Fruit fly (Drosophila melanogaster): ENCODE measurements around the gene gcm2.

gcm2 gene

DNA sequence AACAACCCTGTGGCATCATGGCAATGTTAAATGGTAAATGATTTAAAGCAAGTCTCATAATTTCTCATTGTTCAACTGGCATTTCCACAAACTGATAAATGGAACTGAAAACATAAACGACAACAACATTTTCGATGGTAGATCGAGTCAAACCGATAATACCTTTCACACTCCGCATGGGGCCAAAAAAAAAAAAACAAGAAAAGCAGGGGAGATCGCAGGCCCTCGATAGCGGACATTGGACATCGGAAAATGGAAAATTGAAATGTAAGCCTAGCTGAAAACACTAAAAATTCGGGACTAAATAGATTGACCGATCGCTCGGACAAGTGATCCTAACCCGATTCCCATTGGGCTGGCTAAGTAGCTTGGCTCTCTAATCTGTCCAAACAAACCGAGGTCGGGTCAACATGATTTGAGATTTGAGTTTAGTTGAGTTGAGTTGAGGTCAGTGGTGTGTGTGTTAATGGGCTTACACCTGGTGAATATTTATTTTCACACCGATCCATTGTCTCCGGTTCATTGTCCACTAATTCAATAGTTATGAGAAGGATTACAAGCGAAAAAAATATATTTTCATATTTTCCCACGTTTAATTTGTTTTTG is 24.2 kb upstream of the gcm2 start:
- no peak for TF ChIP-seq noc (tag; optimal IDR thresholded peaks at IDR 0.05)

DNA sequence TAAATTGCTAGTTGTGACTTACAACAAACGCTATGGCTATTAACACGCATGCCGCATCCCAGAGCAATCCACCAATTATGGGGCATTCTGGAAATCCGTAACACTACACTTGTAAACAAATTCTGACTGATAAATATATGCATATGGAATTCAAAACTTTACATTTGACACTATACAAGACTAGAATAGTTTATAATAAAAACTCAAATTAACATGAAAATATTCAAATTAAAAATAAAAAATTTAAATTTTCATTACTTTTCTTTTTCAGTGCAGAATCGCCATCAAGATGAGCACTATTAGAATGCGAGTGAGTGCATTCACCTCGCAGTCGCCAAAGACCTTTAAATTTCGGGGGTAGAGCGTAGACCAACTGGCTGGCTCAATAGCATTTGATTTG is 22.4 kb upstream of the gcm2 start:
- no peak for TF ChIP-seq noc (tag; optimal IDR thresholded peaks at IDR 0.05)

DNA sequence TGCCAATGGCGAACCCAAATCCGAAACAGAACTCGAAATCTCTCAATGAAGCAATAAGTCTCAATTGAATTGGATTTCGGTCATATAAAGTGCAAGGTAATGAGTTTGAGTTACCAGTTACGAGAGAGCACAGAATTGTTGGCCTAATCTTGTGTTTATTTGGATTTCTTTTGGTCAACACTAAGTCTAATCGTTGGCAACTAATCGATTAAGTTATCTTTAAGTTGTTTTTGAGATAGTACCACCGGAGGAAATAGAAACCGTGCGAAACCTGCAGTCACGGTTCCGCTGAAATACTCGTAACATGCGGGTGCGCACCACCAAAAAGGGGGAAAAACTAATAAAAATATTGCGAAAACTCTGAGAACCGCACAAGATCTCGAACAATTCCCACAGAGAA is 19.2 kb upstream of the gcm2 start, which contains the start of gene CG3841:
Gene CG3841 (plus strand): TSS at position 301 of the 400 bp plus-strand sequence.
- no peak for TF ChIP-seq noc (tag; optimal IDR thresholded peaks at IDR 0.05)

- TF ChIP-seq noc (tag; optimal IDR thresholded peaks at IDR 0.05): no peak
Measured at dm6 chr2L:9591146-9591545, 17.2 kb upstream of the gcm2 start.

DNA sequence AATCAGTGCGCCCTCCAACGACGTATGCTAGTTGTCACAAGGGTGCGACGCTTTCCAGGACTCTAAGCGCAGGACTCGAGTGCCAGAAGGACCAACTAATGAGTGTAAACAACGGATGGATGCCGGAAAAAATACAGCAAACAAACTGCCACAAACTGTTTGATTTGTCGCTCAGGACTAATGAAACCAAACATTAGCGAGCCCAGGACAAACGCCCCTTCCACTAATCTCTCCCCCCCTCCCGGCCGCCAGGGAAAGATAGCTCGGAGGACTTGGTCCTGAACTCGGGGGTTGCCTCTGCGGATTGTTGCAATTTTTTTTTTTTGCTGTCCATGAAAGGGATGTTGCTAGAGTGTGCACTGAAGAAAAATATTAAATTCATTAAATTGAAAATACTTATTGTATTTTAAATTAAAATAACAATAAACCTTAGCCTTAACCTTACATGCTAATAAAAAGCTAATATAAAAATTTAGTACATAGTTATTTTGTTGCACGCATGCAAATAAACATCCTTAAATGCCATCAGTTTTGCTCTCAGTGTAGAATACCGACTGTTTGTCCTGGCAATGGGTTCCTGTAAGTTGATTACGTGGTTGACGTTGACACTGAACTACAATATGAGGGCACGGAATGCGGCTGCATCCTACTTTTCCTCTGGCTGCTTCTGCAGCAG is 13.6 kb upstream of the gcm2 start:
- TF ChIP-seq noc (tag; optimal IDR thresholded peaks at IDR 0.05): no peak

- no peak for TF ChIP-seq noc (tag; optimal IDR thresholded peaks at IDR 0.05)
Measured at dm6 chr2L:9598390-9598789, 10.0 kb upstream of the gcm2 start.

DNA sequence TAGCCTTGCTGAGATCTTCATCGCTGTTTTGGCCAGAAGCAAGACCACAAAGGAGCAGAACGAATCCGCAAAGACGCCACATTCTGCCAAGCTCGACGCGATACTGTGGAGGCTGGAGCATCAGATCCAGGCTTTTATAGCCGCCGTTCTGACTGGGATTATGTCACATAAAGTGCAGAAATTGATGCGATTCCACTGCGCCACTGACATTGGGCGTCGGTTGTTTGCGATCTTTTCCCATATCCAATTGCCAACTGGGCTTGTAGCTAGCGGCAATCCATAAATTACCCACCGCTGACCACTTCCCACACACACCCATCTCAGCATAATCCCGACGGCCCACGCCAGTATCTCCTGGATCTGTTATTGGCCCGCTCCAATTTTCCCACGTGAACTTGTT is 7.6 kb upstream of the gcm2 start, which contains the start of gene CG4382:
Gene CG4382 (minus strand): TSS at position 101 of the 400 bp plus-strand sequence.
- no peak for TF ChIP-seq noc (tag; optimal IDR thresholded peaks at IDR 0.05)

DNA sequence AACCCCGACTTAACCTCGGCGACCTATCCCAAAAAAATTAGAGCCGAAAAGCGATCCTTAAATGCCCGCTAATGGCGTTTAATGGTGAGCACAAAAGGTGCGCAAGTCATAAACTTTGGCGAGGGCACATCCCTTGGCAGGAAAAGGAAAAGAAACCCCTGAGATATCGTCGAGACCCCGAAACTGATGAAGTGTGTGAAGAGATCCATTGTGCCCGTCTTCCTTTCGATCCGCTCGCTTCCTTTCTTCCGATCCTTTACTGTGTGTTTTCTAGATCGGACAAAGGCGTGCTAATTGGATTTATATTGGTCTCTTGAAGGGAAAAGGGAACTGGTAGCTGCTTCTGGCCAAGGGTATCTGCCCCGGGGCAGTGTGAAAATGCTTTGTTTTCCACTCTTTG is 7.1 kb upstream of the gcm2 start:
- TF ChIP-seq noc (tag; optimal IDR thresholded peaks at IDR 0.05): no peak

- TF ChIP-seq noc (tag; optimal IDR thresholded peaks at IDR 0.05): no peak
Measured at dm6 chr2L:9602103-9602502, 6.3 kb upstream of the gcm2 start.

dm6 chr2L:9609337-9609856 is 1.0 kb downstream of the gcm2 start:
- no peak for TF ChIP-seq noc (tag; optimal IDR thresholded peaks at IDR 0.05)

- no peak for TF ChIP-seq noc (tag; optimal IDR thresholded peaks at IDR 0.05)
Measured at dm6 chr2L:9612654-9613005, 4.3 kb downstream of the gcm2 start.

dm6 chr2L:9613006-9613690 is 4.8 kb downstream of the gcm2 start, which contains the start of gene Trx2:
Gene Trx2 (plus strand): TSS chr2L:9613166.
- TF ChIP-seq noc (tag; optimal IDR thresholded peaks at IDR 0.05): peak; percentile 33

- TF ChIP-seq noc (tag; optimal IDR thresholded peaks at IDR 0.05): no peak
Measured at dm6 chr2L:9613922-9614321, 5.6 kb downstream of the gcm2 start.

dm6 chr2L:9614674-9615258 is 6.4 kb downstream of the gcm2 start:
- no peak for TF ChIP-seq noc (tag; optimal IDR thresholded peaks at IDR 0.05)

DNA sequence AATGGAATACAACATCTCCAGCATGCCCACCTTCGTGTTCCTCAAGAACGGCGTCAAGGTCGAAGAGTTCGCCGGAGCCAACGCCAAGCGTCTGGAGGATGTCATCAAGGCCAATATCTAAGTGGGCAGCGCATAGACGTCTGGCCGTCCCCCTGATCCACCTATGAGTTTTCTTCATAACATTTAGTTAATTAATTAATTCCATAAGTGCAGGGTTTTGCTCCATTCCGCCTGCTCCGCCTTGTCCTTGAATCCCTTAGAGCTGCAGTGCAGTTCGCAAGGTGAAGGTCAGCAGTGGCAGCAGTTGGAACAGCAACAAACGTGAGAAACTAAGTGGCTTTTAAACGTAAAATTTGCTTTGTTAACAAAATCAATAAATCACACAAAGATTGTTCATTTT is 7.2 kb downstream of the gcm2 start:
- TF ChIP-seq noc (tag; optimal IDR thresholded peaks at IDR 0.05): no peak

DNA sequence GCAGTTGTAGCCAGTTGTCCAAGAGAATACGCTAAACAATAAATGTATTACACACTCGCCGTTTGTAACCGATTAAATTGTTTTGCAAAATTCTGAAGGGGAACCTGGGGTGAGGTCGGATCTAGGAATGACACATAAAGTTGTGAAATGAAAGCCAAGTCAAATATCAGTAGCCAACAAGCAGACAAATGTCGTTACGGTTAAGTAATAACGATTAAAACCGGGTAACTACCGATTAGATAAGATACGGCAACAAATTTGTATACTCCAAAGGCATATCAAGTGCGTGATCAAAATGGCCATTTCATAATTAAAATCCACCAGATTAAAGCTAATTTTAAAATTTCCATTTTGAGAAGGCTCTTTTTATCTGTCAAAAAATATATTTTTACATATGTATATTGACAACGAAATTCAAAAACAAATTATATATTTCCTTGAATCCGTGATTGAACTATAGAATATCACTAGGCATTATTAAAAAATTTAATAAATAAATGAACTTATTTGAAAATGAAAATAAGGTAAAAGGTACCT is 7.7 kb downstream of the gcm2 start, which contains the start of gene GlcAT-S:
Gene GlcAT-S (plus strand): TSS at position 487 of the 537 bp plus-strand sequence.
- TF ChIP-seq noc (tag; optimal IDR thresholded peaks at IDR 0.05): no peak

Data from whole organism, larva.